Worm (Caenorhabditis elegans): ENCODE measurements around the gene egl-5.

- TF ChIP-seq jun-1 (tag; optimal IDR thresholded peaks at IDR 0.05) (no peak), fkh-2 (tag; optimal IDR thresholded peaks at IDR 0.05) (no peak), nhr-12 (tag; optimal IDR thresholded peaks at IDR 0.05) (no peak), sea-2 (GFP tag; optimal IDR thresholded peaks at IDR 0.05) (no peak), aly-2 (tag; optimal IDR thresholded peaks at IDR 0.05) (no peak), elt-2 (tag; optimal IDR thresholded peaks at IDR 0.05) (no peak), snpc-4 (tag; optimal IDR thresholded peaks at IDR 0.05) (no peak), ceh-82 (tag; optimal IDR thresholded peaks at IDR 0.05) (no peak), lin-39 (tag; optimal IDR thresholded peaks at IDR 0.05) (peak; percentile 27), skn-1 (tag; optimal IDR thresholded peaks at IDR 0.05) (no peak)
Observed at ce11 chrIII:7769965-7770364, 44.2 kb upstream of the egl-5 start, which contains the start of gene snu-23.

Measured in whole organism, L3 larva.